Worm (Caenorhabditis elegans) whole organism, L2 larva: ENCODE results near the gene phf-33.

ENCODE experiments used
- C34F6.9 ChIP-seq: fragments of 150-350 bp; optimal IDR thresholded peaks from 2 replicates; lab custom pipeline; 2014; ENCODE audit warnings: missing biosample characterization, missing genetic modification characterization
- F13H6.1 ChIP-seq: sonication (generic microtip); optimal IDR thresholded peaks from 2 replicates; lab custom pipeline; 2016; ENCODE audit warnings: missing genetic modification characterization, missing compliant biosample characterization
- R02D3.7 ChIP-seq: fragments of 150-350 bp; optimal IDR thresholded peaks from 2 replicates; lab custom pipeline; 2014; ENCODE audit warnings: missing biosample characterization, missing genetic modification characterization
- Y55F3AM.14 ChIP-seq: fragments of 200-800 bp; sonication (Bioruptor generic); optimal IDR thresholded peaks from 2 replicates; lab custom pipeline; 2018; ENCODE audit warnings: mild to moderate bottlenecking, missing genetic modification characterization, missing compliant biosample characterization
- ZK546.5 ChIP-seq: sonication (generic microtip); optimal IDR thresholded peaks from 2 replicates; lab custom pipeline; 2017; ENCODE audit warnings: missing biosample characterization, missing genetic modification characterization
- aly-2 ChIP-seq: fragments of 150-350 bp; optimal IDR thresholded peaks from 2 replicates; lab custom pipeline; 2014; ENCODE audit warnings: missing biosample characterization, missing genetic modification characterization
- ama-1 ChIP-seq: fragments of 150-350 bp; optimal IDR thresholded peaks from 2 replicates; lab custom pipeline; 2018; ENCODE audit warnings: inconsistent platforms
- blmp-1 ChIP-seq: sonication (generic microtip); optimal IDR thresholded peaks from 2 replicates; lab custom pipeline; 2017; ENCODE audit warnings: missing genetic modification characterization, mild to moderate bottlenecking, missing compliant biosample characterization, antibody characterized with exemption, moderate library complexity; ENCODE audit not compliant: insufficient read depth
- crh-2 ChIP-seq: sonication (generic microtip); optimal IDR thresholded peaks from 2 replicates; lab custom pipeline; 2017; ENCODE audit warnings: missing biosample characterization, missing genetic modification characterization
- dmd-4 ChIP-seq: sonication (generic microtip); optimal IDR thresholded peaks from 2 replicates; lab custom pipeline; 2017; ENCODE audit warnings: missing biosample characterization, missing genetic modification characterization
- egl-27 ChIP-seq: sonication (generic microtip); optimal IDR thresholded peaks from 3 replicates; lab custom pipeline; 2017; ENCODE audit warnings: missing biosample characterization, missing genetic modification reagents, missing genetic modification characterization
- elt-1 ChIP-seq: fragments of 150-350 bp; optimal IDR thresholded peaks from 2 replicates; lab custom pipeline; 2014; ENCODE audit warnings: missing biosample characterization, missing genetic modification characterization
- elt-3 ChIP-seq: sonication (generic microtip); optimal IDR thresholded peaks from 2 replicates; lab custom pipeline; 2017; ENCODE audit warnings: missing biosample characterization, missing genetic modification characterization
- fos-1 ChIP-seq: fragments of 150-350 bp; optimal IDR thresholded peaks from 2 replicates; lab custom pipeline; 2014; ENCODE audit warnings: missing biosample characterization, missing genetic modification characterization
- gmeb-1 ChIP-seq: fragments of 150-350 bp; optimal IDR thresholded peaks from 2 replicates; lab custom pipeline; 2014; ENCODE audit warnings: missing biosample characterization, missing genetic modification characterization
- lin-11 ChIP-seq: fragments of 150-350 bp; sonication (generic microtip); optimal IDR thresholded peaks from 2 replicates; lab custom pipeline; 2014; ENCODE audit warnings: missing biosample characterization, missing genetic modification characterization, inconsistent platforms, mixed read lengths
- lin-13 ChIP-seq: fragments of 150-350 bp; optimal IDR thresholded peaks from 2 replicates; lab custom pipeline; 2014; ENCODE audit warnings: missing biosample characterization, missing genetic modification reagents, missing genetic modification characterization
- lin-39 ChIP-seq: fragments of 150-350 bp; optimal IDR thresholded peaks from 2 replicates; lab custom pipeline; 2014; ENCODE audit warnings: missing biosample characterization, missing genetic modification reagents, missing genetic modification characterization
- lsy-2 ChIP-seq, 2 experiments: fragments of 150-350 bp in 1 of 2; sonication (generic microtip) in 1 of 2; optimal IDR thresholded peaks; 2 replicates each; lab custom pipeline; 2014 to 2017; ENCODE audit warnings: missing biosample characterization in 2 of 2, missing genetic modification characterization in 2 of 2
- mbf-1 ChIP-seq: sonication (generic microtip); optimal IDR thresholded peaks from 2 replicates; lab custom pipeline; 2017; ENCODE audit warnings: missing biosample characterization, missing genetic modification characterization
- nhr-10 ChIP-seq: sonication (generic microtip); optimal IDR thresholded peaks from 2 replicates; lab custom pipeline; 2017; ENCODE audit warnings: missing biosample characterization, missing genetic modification characterization
- nhr-11 ChIP-seq: fragments of 150-350 bp; optimal IDR thresholded peaks from 2 replicates; lab custom pipeline; 2014; ENCODE audit warnings: missing biosample characterization, missing genetic modification characterization
- nhr-12 ChIP-seq: fragments of 150-350 bp; optimal IDR thresholded peaks from 2 replicates; lab custom pipeline; 2014; ENCODE audit warnings: missing biosample characterization, missing genetic modification characterization
- nhr-129 ChIP-seq: fragments of 150-350 bp; optimal IDR thresholded peaks from 2 replicates; lab custom pipeline; 2014; ENCODE audit warnings: missing biosample characterization, missing genetic modification characterization
- nhr-21 ChIP-seq: fragments of 150-350 bp; optimal IDR thresholded peaks from 2 replicates; lab custom pipeline; 2014; ENCODE audit warnings: missing biosample characterization, missing genetic modification characterization
- nhr-23 ChIP-seq: fragments of 150-350 bp; optimal IDR thresholded peaks from 2 replicates; lab custom pipeline; 2014; ENCODE audit warnings: missing biosample characterization, missing genetic modification reagents, missing genetic modification characterization
- nhr-25 ChIP-seq: fragments of 150-350 bp; sonication (generic microtip); optimal IDR thresholded peaks from 3 replicates; lab custom pipeline; 2014; ENCODE audit warnings: missing biosample characterization, missing genetic modification characterization
- nhr-6 ChIP-seq: fragments of 150-350 bp; optimal IDR thresholded peaks from 2 replicates; lab custom pipeline; 2014; ENCODE audit warnings: missing biosample characterization, missing genetic modification characterization
- nhr-77 ChIP-seq: fragments of 150-350 bp; optimal IDR thresholded peaks from 2 replicates; lab custom pipeline; 2014; ENCODE audit warnings: missing biosample characterization, missing genetic modification characterization
- peb-1 ChIP-seq: fragments of 150-350 bp; optimal IDR thresholded peaks from 2 replicates; lab custom pipeline; 2014; ENCODE audit warnings: missing biosample characterization, missing genetic modification characterization
- sem-4 ChIP-seq: fragments of 150-350 bp; optimal IDR thresholded peaks from 2 replicates; lab custom pipeline; 2014; ENCODE audit warnings: missing biosample characterization, missing genetic modification reagents, missing genetic modification characterization
- skn-1 ChIP-seq: sonication (generic microtip); optimal IDR thresholded peaks from 2 replicates; lab custom pipeline; 2017; ENCODE audit warnings: missing biosample characterization, missing genetic modification characterization
- sma-3 ChIP-seq: sonication (generic microtip); optimal IDR thresholded peaks from 2 replicates; lab custom pipeline; 2016; ENCODE audit warnings: missing genetic modification reagents, missing genetic modification characterization, missing compliant biosample characterization
- sma-9 ChIP-seq, 2 experiments: fragments of 150-350 bp in 1 of 2; sonication (generic microtip) in 1 of 2; optimal IDR thresholded peaks; 2 replicates each; lab custom pipeline; 2014 to 2016; ENCODE audit warnings: missing genetic modification characterization in 2 of 2, mild to moderate bottlenecking in 1 of 2, missing biosample characterization in 1 of 2, missing compliant biosample characterization in 1 of 2, missing genetic modification reagents in 1 of 2, moderate library complexity in 1 of 2
- snpc-4 ChIP-seq: fragments of 150-350 bp; optimal IDR thresholded peaks from 2 replicates; lab custom pipeline; 2014; ENCODE audit warnings: missing biosample characterization, missing genetic modification characterization
- unc-39 ChIP-seq: fragments of 150-350 bp; optimal IDR thresholded peaks from 2 replicates; lab custom pipeline; 2014; ENCODE audit warnings: missing biosample characterization, missing genetic modification characterization
- unc-55 ChIP-seq: fragments of 150-350 bp; sonication (generic microtip); optimal IDR thresholded peaks from 3 replicates; lab custom pipeline; 2014; ENCODE audit warnings: missing biosample characterization, missing genetic modification reagents, missing genetic modification characterization
- unc-62 ChIP-seq: fragments of 150-350 bp; optimal IDR thresholded peaks from 2 replicates; lab custom pipeline; 2014; ENCODE audit warnings: missing biosample characterization, missing genetic modification reagents, missing genetic modification characterization
- zag-1 ChIP-seq: fragments of 150-350 bp; optimal IDR thresholded peaks from 2 replicates; lab custom pipeline; 2014; ENCODE audit warnings: missing biosample characterization, missing genetic modification characterization
- ztf-1 ChIP-seq: fragments of 200-800 bp; sonication (Bioruptor generic); conservative IDR thresholded peaks from 2 replicates; pipeline ENCODE4 v1.3.6; 2022; ENCODE audit warnings: missing genetic modification characterization, missing compliant biosample characterization
- ztf-4 ChIP-seq: fragments of 150-350 bp; optimal IDR thresholded peaks from 2 replicates; lab custom pipeline; 2014; ENCODE audit warnings: missing biosample characterization, missing genetic modification characterization

phf-33 gene

DNA sequence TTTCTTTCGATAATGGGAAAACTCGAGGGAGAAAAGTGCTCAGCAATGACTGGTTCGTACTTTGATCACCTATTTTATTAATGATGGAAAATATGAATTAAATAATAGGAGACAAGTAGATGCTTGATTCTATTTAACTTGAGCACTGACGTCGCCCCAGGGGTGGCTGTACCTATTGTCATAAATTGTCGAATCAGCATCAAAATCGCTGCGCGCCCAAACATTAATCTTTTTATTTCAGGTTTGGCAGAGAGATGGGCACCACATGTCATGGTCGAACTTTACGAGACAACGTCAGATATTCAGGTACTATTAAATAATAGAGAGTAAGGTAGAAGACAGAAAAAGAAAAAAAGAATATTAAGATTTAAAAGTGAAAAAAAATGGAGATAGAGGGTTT, 45.5 kb upstream of the phf-33 start:
- TF ChIP-seq F13H6.1 (tag; lab: Kevin White, UChicago) (peak; percentile 12), lin-39 (no peak), sma-9 (GFP tag; optimal IDR thresholded peaks at IDR 0.05; lab: Kevin White, UChicago) (peak; percentile 22), sma-9 (tag; optimal IDR thresholded peaks at IDR 0.05; lab: Kevin White, UChicago) (no peak), nhr-21 (tag; lab: Kevin White, UChicago) (peak; percentile 3), sma-3 (GFP tag; lab: Kevin White, UChicago) (peak; percentile 11)
- TF ChIP-seq, all 48 proteins: peak for 4

ce11 chrX:13323697-13324096, 44.9 kb upstream of the phf-33 start:
- no peak for TF ChIP-seq unc-39
- no peak for TF ChIP-seq lin-39
- TF ChIP-seq snpc-4 (tag; lab: Kevin White, UChicago) = no peak
- TF ChIP-seq Y55F3AM.14 (GFP tag; lab: Kevin White, UChicago) = no peak
- no peak for TF ChIP-seq ztf-4 (tag; lab: Kevin White, UChicago)
- TF ChIP-seq, all 48 proteins: peak for 0

DNA sequence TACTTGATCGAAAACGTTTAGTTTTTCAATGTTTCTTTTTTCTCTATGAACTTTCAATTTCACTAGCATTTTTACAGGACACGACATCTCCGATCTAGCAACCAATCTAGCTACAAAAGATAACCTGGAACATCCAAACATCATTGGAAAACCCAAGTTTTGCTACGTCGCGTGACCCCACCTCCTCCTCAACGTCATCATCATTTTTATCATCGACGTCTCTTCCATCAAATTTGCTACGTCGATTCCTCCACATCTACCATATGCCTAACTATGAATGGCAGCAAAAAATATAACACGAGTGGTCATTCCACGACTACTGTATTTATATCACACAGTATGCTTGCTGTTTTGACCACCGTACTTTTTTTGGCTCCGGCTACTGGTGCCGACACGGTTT, 44.1 kb upstream of the phf-33 start, which contains the start of gene F46G10.2:
Gene F46G10.2, plus strand, starts transcription at position 78 of the 400 bp plus-strand sequence.
- TF ChIP-seq lin-13 (no peak), nhr-21 (tag; lab: Kevin White, UChicago) (peak; percentile 11), egl-27 (tag; lab: Kevin White, UChicago) (no peak), ama-1 (lab: Kevin White, UChicago) (no peak), nhr-12 (tag; lab: Kevin White, UChicago) (no peak), blmp-1 (peak; percentile 21)

ce11 chrX:13320575-13320974, 41.8 kb upstream of the phf-33 start:
- peak; percentile 47 for TF ChIP-seq unc-55
- TF ChIP-seq mbf-1 (tag; lab: Kevin White, UChicago) = no peak
- no peak for TF ChIP-seq elt-1
- TF ChIP-seq lsy-2 (tag; optimal IDR thresholded peaks at IDR 0.05; lab: Kevin White, UChicago) = peak in 1 of 2 experiments; percentile 34
- TF ChIP-seq egl-27 (tag; lab: Kevin White, UChicago) = no peak
- TF ChIP-seq elt-3 (tag; lab: Kevin White, UChicago) = no peak
- TF ChIP-seq blmp-1 = peak; percentile 91
- peak; percentile 66 for TF ChIP-seq crh-2 (tag; lab: Kevin White, UChicago)
- TF ChIP-seq snpc-4 (tag; lab: Kevin White, UChicago) = no peak
- no peak for TF ChIP-seq skn-1 (tag; lab: Kevin White, UChicago)
- TF ChIP-seq lin-13 = no peak
- TF ChIP-seq R02D3.7 (tag; lab: Kevin White, UChicago) = no peak
- no peak for TF ChIP-seq peb-1 (tag; lab: Kevin White, UChicago)
- TF ChIP-seq nhr-25 (tag; lab: Kevin White, UChicago) = peak; percentile 76
- peak; percentile 76 for TF ChIP-seq sma-9 (GFP tag; optimal IDR thresholded peaks at IDR 0.05; lab: Kevin White, UChicago)
- TF ChIP-seq sma-9 (tag; optimal IDR thresholded peaks at IDR 0.05; lab: Kevin White, UChicago) = no peak
- TF ChIP-seq unc-39 = no peak
- peak; percentile 62 for TF ChIP-seq nhr-21 (tag; lab: Kevin White, UChicago)
- peak; percentile 68 for TF ChIP-seq nhr-129 (tag; lab: Kevin White, UChicago)
- TF ChIP-seq sem-4 = peak; percentile 57
- TF ChIP-seq lin-11 (tag; lab: Kevin White, UChicago) = no peak
- no peak for TF ChIP-seq ama-1 (lab: Kevin White, UChicago)
- no peak for TF ChIP-seq nhr-77 (tag; lab: Kevin White, UChicago)
- TF ChIP-seq ztf-4 (tag; lab: Kevin White, UChicago) = no peak
- TF ChIP-seq nhr-11 = no peak
- TF ChIP-seq ztf-1 (GFP tag; lab: Robert Waterston, UW) = no peak
- no peak for TF ChIP-seq lin-39
- TF ChIP-seq nhr-10 (tag; lab: Kevin White, UChicago) = no peak
- TF ChIP-seq gmeb-1 (tag; lab: Kevin White, UChicago) = no peak
- no peak for TF ChIP-seq zag-1
- peak; percentile 25 for TF ChIP-seq nhr-6 (tag; lab: Kevin White, UChicago)
- peak; percentile 30 for TF ChIP-seq F13H6.1 (tag; lab: Kevin White, UChicago)
- peak; percentile 50 for TF ChIP-seq sma-3 (GFP tag; lab: Kevin White, UChicago)
- no peak for TF ChIP-seq Y55F3AM.14 (GFP tag; lab: Kevin White, UChicago)
- no peak for TF ChIP-seq aly-2 (tag; lab: Kevin White, UChicago)
- TF ChIP-seq C34F6.9 (tag; lab: Kevin White, UChicago) = peak; percentile 35
- TF ChIP-seq dmd-4 (tag; lab: Kevin White, UChicago) = no peak
- TF ChIP-seq ZK546.5 = no peak
- TF ChIP-seq unc-62 = no peak
- TF ChIP-seq fos-1 (tag; lab: Kevin White, UChicago) = peak; percentile 82
- no peak for TF ChIP-seq nhr-23
